7 worm cellular contexts compared by ENCODE assay signal in the genomic region with DNA sequence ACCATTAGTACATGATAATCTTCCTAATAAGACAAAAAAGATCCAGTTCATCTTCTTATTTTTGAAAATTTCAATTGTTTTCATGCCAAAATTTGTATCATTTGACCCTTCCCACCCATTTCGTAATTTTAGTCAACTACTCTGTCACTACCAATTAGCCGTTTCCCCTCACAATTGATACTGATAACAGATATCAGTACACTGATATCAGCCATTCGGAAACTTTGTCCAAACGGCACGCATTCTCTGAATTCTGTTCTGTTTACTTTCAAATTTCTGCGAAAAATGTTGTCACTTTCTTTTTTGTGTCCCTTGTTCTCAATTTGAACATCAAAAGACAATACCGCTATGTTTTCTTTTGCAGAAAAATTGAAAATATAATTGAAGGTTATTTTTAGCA.
TF ChIP-seq lines count a peak whose summit lies in the region.

No protein-coding gene starts in this region.

TF ChIP-seq in whole organism, L1 larva, 84 proteins besides CTCF, POLR2A, EP300 and RAD21 (continues in another document):
- TF ChIP-seq nhr-12 (tag; optimal IDR thresholded peaks at IDR 0.05; lab: Kevin White, UChicago) (no peak), blmp-1 (tag; optimal IDR thresholded peaks at IDR 0.05; lab: Kevin White, UChicago) (peak; percentile 65), ztf-11 (tag; optimal IDR thresholded peaks at IDR 0.05; lab: Kevin White, UChicago) (no peak), lin-35 (GFP tag; optimal IDR thresholded peaks at IDR 0.05; lab: Kevin White, UChicago) (peak in 1 of 2 experiments; percentile 33), snpc-4 (tag; optimal IDR thresholded peaks at IDR 0.05; lab: Kevin White, UChicago) (no peak), zip-4 (GFP tag; optimal IDR thresholded peaks at IDR 0.05; lab: Kevin White, UChicago) (no peak), elt-2 (tag; optimal IDR thresholded peaks at IDR 0.05; lab: Kevin White, UChicago) (peak; percentile 42), lin-14 (GFP tag; optimal IDR thresholded peaks at IDR 0.05; lab: Kevin White, UChicago) (peak; percentile 42), C34B4.2 (tag; optimal IDR thresholded peaks at IDR 0.05; lab: Kevin White, UChicago) (no peak), unc-62 (GFP tag; optimal IDR thresholded peaks at IDR 0.05; lab: Kevin White, UChicago) (no peak), lir-3 (tag; optimal IDR thresholded peaks at IDR 0.05; lab: Kevin White, UChicago; ENCODE audit: poor library complexity) (no peak), elt-3 (tag; optimal IDR thresholded peaks at IDR 0.05; lab: Kevin White, UChicago) (peak in 5 of 6 experiments; percentile 71 to 98 (median 80))

TF ChIP-seq in whole organism, L2 larva, 48 proteins besides CTCF, POLR2A, EP300 and RAD21 (continues in another document):
- TF ChIP-seq ztf-4 (tag; optimal IDR thresholded peaks at IDR 0.05; lab: Kevin White, UChicago) (no peak), lsy-2 (tag; optimal IDR thresholded peaks at IDR 0.05; lab: Kevin White, UChicago) (no peak), aly-2 (tag; optimal IDR thresholded peaks at IDR 0.05; lab: Kevin White, UChicago) (no peak), nhr-11 (tag; optimal IDR thresholded peaks at IDR 0.05; lab: Kevin White, UChicago) (no peak), mab-5 (tag; optimal IDR thresholded peaks at IDR 0.05; lab: Kevin White, UChicago) (no peak), unc-39 (tag; optimal IDR thresholded peaks at IDR 0.05; lab: Kevin White, UChicago) (no peak), egl-27 (tag; optimal IDR thresholded peaks at IDR 0.05; lab: Kevin White, UChicago) (no peak), fos-1 (tag; optimal IDR thresholded peaks at IDR 0.05; lab: Kevin White, UChicago) (peak; percentile 76), zag-1 (tag; optimal IDR thresholded peaks at IDR 0.05; lab: Kevin White, UChicago) (no peak), sma-3 (GFP tag; optimal IDR thresholded peaks at IDR 0.05; lab: Kevin White, UChicago) (no peak), R02D3.7 (tag; optimal IDR thresholded peaks at IDR 0.05; lab: Kevin White, UChicago) (no peak), lin-11 (tag; optimal IDR thresholded peaks at IDR 0.05; lab: Kevin White, UChicago) (no peak), nhr-77 (tag; optimal IDR thresholded peaks at IDR 0.05; lab: Kevin White, UChicago) (no peak)

TF ChIP-seq in whole organism, L3 larva, 47 proteins besides CTCF, POLR2A, EP300 and RAD21:
- peak in 2 of 3 experiments; percentile 92 to 93 for TF ChIP-seq elt-3 (tag; optimal IDR thresholded peaks at IDR 0.05; lab: Kevin White, UChicago)
- TF ChIP-seq elt-1 (tag; optimal IDR thresholded peaks at IDR 0.05; lab: Kevin White, UChicago), result no peak
- TF ChIP-seq unc-39 (tag; optimal IDR thresholded peaks at IDR 0.05; lab: Kevin White, UChicago), result no peak
- TF ChIP-seq lin-39 (tag; optimal IDR thresholded peaks at IDR 0.05; lab: Kevin White, UChicago), result no peak
- peak; percentile 68 for TF ChIP-seq elt-2 (tag; optimal IDR thresholded peaks at IDR 0.05; lab: Kevin White, UChicago)
- TF ChIP-seq pha-4 (tag; optimal IDR thresholded peaks at IDR 0.05; lab: Kevin White, UChicago), result peak; percentile 23
- TF ChIP-seq pqm-1 (tag; optimal IDR thresholded peaks at IDR 0.05; lab: Kevin White, UChicago), result peak; percentile 62
- no peak for TF ChIP-seq jun-1 (tag; optimal IDR thresholded peaks at IDR 0.05; lab: Kevin White, UChicago)
- TF ChIP-seq lsy-12 (tag; optimal IDR thresholded peaks at IDR 0.05; lab: Kevin White, UChicago), result no peak
- no peak for TF ChIP-seq nhr-12 (tag; optimal IDR thresholded peaks at IDR 0.05; lab: Kevin White, UChicago)
- no peak for TF ChIP-seq nhr-237 (tag; optimal IDR thresholded peaks at IDR 0.05; lab: Kevin White, UChicago)

TF ChIP-seq in whole organism, L4 larva, 104 proteins besides CTCF, POLR2A, EP300 and RAD21 (continues in another document):
- TF ChIP-seq egl-27 (tag; optimal IDR thresholded peaks at IDR 0.05; lab: Kevin White, UChicago) (no peak), nhr-28 (tag; optimal IDR thresholded peaks at IDR 0.05; lab: Kevin White, UChicago) (peak; percentile 78), hlh-30 (tag; optimal IDR thresholded peaks at IDR 0.05; lab: Kevin White, UChicago; ENCODE audit: insufficient read depth) (peak; percentile 12), pqm-1 (tag; optimal IDR thresholded peaks at IDR 0.05; lab: Kevin White, UChicago) (peak; percentile 61), dmd-6 (GFP tag; IDR thresholded peaks at IDR 0.05; lab: Robert Waterston, UW) (peak; percentile 61), daf-16 (GFP tag; optimal IDR thresholded peaks at IDR 0.05; lab: Kevin White, UChicago) (no peak), daf-16 (tag; optimal IDR thresholded peaks at IDR 0.05; lab: Kevin White, UChicago) (peak; percentile 82), aly-2 (tag; optimal IDR thresholded peaks at IDR 0.05; lab: Kevin White, UChicago) (no peak), nhr-76 (tag; optimal IDR thresholded peaks at IDR 0.05; lab: Kevin White, UChicago) (no peak), hlh-11 (tag; optimal IDR thresholded peaks at IDR 0.05; lab: Kevin White, UChicago) (peak; percentile 56), nhr-25 (tag; optimal IDR thresholded peaks at IDR 0.05; lab: Kevin White, UChicago; ENCODE audit: borderline replicate concordance, insufficient read depth) (no peak), hif-1 (tag; optimal IDR thresholded peaks at IDR 0.05; lab: Kevin White, UChicago) (no peak), F49E8.2 (tag; optimal IDR thresholded peaks at IDR 0.05; lab: Kevin White, UChicago; ENCODE audit: borderline replicate concordance) (no peak)

TF ChIP-seq in whole organism, late embryonic, 69 proteins besides CTCF, POLR2A, EP300 and RAD21:
- TF ChIP-seq elt-2 (tag; optimal IDR thresholded peaks at IDR 0.05; lab: Kevin White, UChicago) (peak; percentile 69), pha-2 (tag; optimal IDR thresholded peaks at IDR 0.05; lab: Kevin White, UChicago) (no peak)
TF ChIP-seq in whole organism, late embryonic: peak in this region for 1.

TF ChIP-seq in whole organism, mixed stage, embryonic, 35 proteins besides CTCF, POLR2A, EP300 and RAD21:
- TF ChIP-seq mls-2 (tag; optimal IDR thresholded peaks at IDR 0.05; lab: Kevin White, UChicago) (no peak), elt-3 (tag; optimal IDR thresholded peaks at IDR 0.05; lab: Kevin White, UChicago) (peak; percentile 38), ham-2 (GFP tag; optimal IDR thresholded peaks at IDR 0.05; lab: Kevin White, UChicago) (no peak)

TF ChIP-seq in whole organism, young adult, 124 proteins besides CTCF, POLR2A, EP300 and RAD21:
- TF ChIP-seq ceh-27 (GFP tag; optimal IDR thresholded peaks at IDR 0.05; lab: Kevin White, UChicago) (no peak), cebp-1 (GFP tag; IDR thresholded peaks at IDR 0.05; lab: Robert Waterston, UW) (no peak), cebp-1 (tag; optimal IDR thresholded peaks at IDR 0.05; lab: Kevin White, UChicago) (peak; percentile 49), nhr-80 (tag; optimal IDR thresholded peaks at IDR 0.05; lab: Kevin White, UChicago) (peak; percentile 45)
